Worm (Caenorhabditis elegans): Measurements from ENCODE around the gene cpt-4.

- TF ChIP-seq lim-6 (tag; optimal IDR thresholded peaks at IDR 0.05): no peak
- TF ChIP-seq pqm-1 (tag; optimal IDR thresholded peaks at IDR 0.05): no peak
- no peak for TF ChIP-seq ama-1 (optimal IDR thresholded peaks at IDR 0.05)
- no peak for TF ChIP-seq pax-1 (tag; optimal IDR thresholded peaks at IDR 0.05)
- no peak for TF ChIP-seq ceh-19 (GFP tag; optimal IDR thresholded peaks at IDR 0.05)
- no peak for TF ChIP-seq T23F11.4 (GFP tag; optimal IDR thresholded peaks at IDR 0.05)
- no peak for TF ChIP-seq tbx-2 (tag; optimal IDR thresholded peaks at IDR 0.05)
- no peak for TF ChIP-seq sdc-2 (tag; optimal IDR thresholded peaks at IDR 0.05)
Measured at ce11 chrV:5035058-5035457, 7.5 kb upstream of the cpt-4 start, which contains the start of gene K11D12.6.

Measured in whole organism, late embryonic.